Fruit fly (Drosophila melanogaster) whole organism, embryonic: ENCODE measurements around the gene ND-49.

Source experiments
- Abd-B ChIP-seq: fragments of 200-800 bp; sonication (Bioruptor generic); optimal IDR thresholded peaks from 2 replicates; lab custom pipeline; 2018; ENCODE audit warnings: missing biosample characterization, mild to moderate bottlenecking, missing genetic modification characterization, moderate library complexity
- Adf1 ChIP-seq: fragments of 200-800 bp; sonication (Bioruptor generic); IDR thresholded peaks from 2 replicates; pipeline ENCODE4 v1.3.6; 2022; ENCODE audit warnings: missing biosample characterization, missing genetic modification characterization
- Antp ChIP-seq: fragments of 200-800 bp; sonication (Bioruptor generic); optimal IDR thresholded peaks from 3 replicates; lab custom pipeline; 2016; ENCODE audit warnings: missing biosample characterization, missing genetic modification characterization
- B-H2 ChIP-seq: fragments of 200-800 bp; sonication (Bioruptor generic); optimal IDR thresholded peaks from 2 replicates; lab custom pipeline; 2018; ENCODE audit warnings: missing biosample characterization, mild to moderate bottlenecking, missing genetic modification characterization
- Bteb2 ChIP-seq: fragments of 200-800 bp; sonication (Bioruptor generic); optimal IDR thresholded peaks from 2 replicates; lab custom pipeline; 2016; ENCODE audit warnings: missing biosample characterization, missing genetic modification characterization
- CG10147 ChIP-seq: fragments of 200-800 bp; sonication (Bioruptor generic); optimal IDR thresholded peaks from 2 replicates; lab custom pipeline; 2019; ENCODE audit warnings: missing biosample characterization, mild to moderate bottlenecking, missing genetic modification characterization, moderate library complexity
- CG1024 ChIP-seq: fragments of 200-800 bp; sonication (Bioruptor generic); IDR thresholded peaks from 2 replicates; pipeline ENCODE4 v1.3.6; 2022; ENCODE audit warnings: missing biosample characterization, missing genetic modification characterization
- CG11695 ChIP-seq: fragments of 200-800 bp; sonication (Bioruptor generic); IDR thresholded peaks from 3 replicates; pipeline ENCODE4 v1.3.6; 2022; ENCODE audit warnings: missing biosample characterization, missing genetic modification characterization
- CG12769 ChIP-seq: fragments of 200-800 bp; sonication (Bioruptor generic); optimal IDR thresholded peaks from 2 replicates; lab custom pipeline; 2019; ENCODE audit warnings: missing biosample characterization, mild to moderate bottlenecking, missing genetic modification characterization, moderate library complexity
- CG14050 ChIP-seq: fragments of 200-800 bp; sonication (Bioruptor generic); IDR thresholded peaks from 3 replicates; pipeline ENCODE4 v1.3.6; 2022; ENCODE audit warnings: missing biosample characterization, missing genetic modification characterization
- CG14860 ChIP-seq: fragments of 200-800 bp; sonication (Bioruptor generic); IDR thresholded peaks from 3 replicates; pipeline ENCODE4 v1.3.6; 2022; ENCODE audit warnings: missing biosample characterization, missing genetic modification characterization; ENCODE audit not compliant: partially characterized antibody
- CG16863 ChIP-seq: fragments of 200-800 bp; sonication (Bioruptor generic); optimal IDR thresholded peaks from 3 replicates; lab custom pipeline; 2016; ENCODE audit warnings: missing biosample characterization, missing genetic modification characterization
- CG17612 ChIP-seq: fragments of 200-800 bp; sonication (Bioruptor generic); IDR thresholded peaks from 2 replicates; pipeline ENCODE4 v1.3.6; 2022; ENCODE audit warnings: missing biosample characterization, missing genetic modification characterization
- CG31224 ChIP-seq: fragments of 200-800 bp; sonication (Bioruptor generic); IDR thresholded peaks from 2 replicates; pipeline ENCODE4 v1.3.6; 2022; ENCODE audit warnings: missing biosample characterization, missing genetic modification characterization
- CG34376 ChIP-seq: fragments of 200-800 bp; sonication (Bioruptor generic); optimal IDR thresholded peaks from 2 replicates; lab custom pipeline; 2018; ENCODE audit warnings: missing biosample characterization, mild to moderate bottlenecking, missing genetic modification characterization
- CG3838 ChIP-seq: fragments of 200-800 bp; sonication (Bioruptor generic); optimal IDR thresholded peaks from 3 replicates; lab custom pipeline; 2016; ENCODE audit warnings: missing biosample characterization, missing genetic modification characterization
- CG43689 ChIP-seq: fragments of 200-800 bp; sonication (Bioruptor generic); IDR thresholded peaks from 2 replicates; pipeline ENCODE4 v1.3.6; 2022; ENCODE audit warnings: missing biosample characterization, missing genetic modification characterization
- CG6765 ChIP-seq: fragments of 200-800 bp; sonication (Bioruptor generic); optimal IDR thresholded peaks from 3 replicates; lab custom pipeline; 2017; ENCODE audit warnings: missing biosample characterization, mild to moderate bottlenecking, missing genetic modification characterization
- CG7839 ChIP-seq: fragments of 200-800 bp; sonication (Bioruptor generic); optimal IDR thresholded peaks from 3 replicates; lab custom pipeline; 2018; ENCODE audit warnings: missing biosample characterization, mild to moderate bottlenecking, missing genetic modification characterization, moderate library complexity
- CG8290 ChIP-seq, 3 experiments: fragments of 200-800 bp; sonication (Bioruptor generic); optimal IDR thresholded peaks; 2 replicates each; lab custom pipeline; 2016 to 2019; ENCODE audit warnings: missing biosample characterization in 3 of 3, missing genetic modification characterization in 3 of 3, mild to moderate bottlenecking in 2 of 3, moderate library complexity in 1 of 3
- CG8388 ChIP-seq: fragments of 200-800 bp; sonication (Bioruptor generic); optimal IDR thresholded peaks from 2 replicates; lab custom pipeline; 2019; ENCODE audit warnings: missing biosample characterization, mild to moderate bottlenecking, missing genetic modification characterization, moderate library complexity
- CHES-1-like ChIP-seq: fragments of 200-800 bp; sonication (Bioruptor generic); optimal IDR thresholded peaks from 2 replicates; lab custom pipeline; 2016; ENCODE audit warnings: missing biosample characterization, missing genetic modification characterization
- Chrac-16 ChIP-seq: fragments of 200-800 bp; sonication (Bioruptor generic); optimal IDR thresholded peaks from 3 replicates; lab custom pipeline; 2016; ENCODE audit warnings: missing biosample characterization, missing genetic modification characterization
- CkIIα-i1 ChIP-seq: fragments of 200-800 bp; sonication (Bioruptor generic); IDR thresholded peaks from 2 replicates; pipeline ENCODE4 v1.3.6; 2022; ENCODE audit warnings: missing biosample characterization, missing genetic modification characterization
- CrebB ChIP-seq: fragments of 200-800 bp; sonication (Bioruptor generic); optimal IDR thresholded peaks from 3 replicates; lab custom pipeline; 2018; ENCODE audit warnings: missing biosample characterization, mild to moderate bottlenecking, missing genetic modification characterization
- E2f2 ChIP-seq: fragments of 200-800 bp; sonication (Bioruptor generic); IDR thresholded peaks from 2 replicates; pipeline ENCODE4 v1.3.6; 2022; ENCODE audit warnings: missing biosample characterization, missing genetic modification characterization
- Ets97D ChIP-seq: fragments of 200-800 bp; sonication (Bioruptor generic); optimal IDR thresholded peaks from 3 replicates; lab custom pipeline; 2016; ENCODE audit warnings: missing biosample characterization, missing genetic modification characterization
- Lim3 ChIP-seq: fragments of 200-800 bp; sonication (Bioruptor generic); IDR thresholded peaks from 2 replicates; pipeline ENCODE4 v1.3.6; 2022; ENCODE audit warnings: missing biosample characterization, missing genetic modification characterization
- MBD-R2 ChIP-seq: fragments of 200-800 bp; sonication (Bioruptor generic); IDR thresholded peaks from 2 replicates; pipeline ENCODE4 v1.3.6; 2022; ENCODE audit warnings: missing biosample characterization, missing genetic modification characterization
- Rx ChIP-seq: fragments of 200-800 bp; sonication (Bioruptor generic); IDR thresholded peaks from 2 replicates; pipeline ENCODE4 v1.3.6; 2022; ENCODE audit warnings: missing biosample characterization, missing genetic modification characterization
- Sin3A ChIP-seq: fragments of >200 bp; optimal IDR thresholded peaks from 2 replicates; lab custom pipeline; 2018
- Six4 ChIP-seq: fragments of 200-800 bp; sonication (Bioruptor generic); optimal IDR thresholded peaks from 2 replicates; lab custom pipeline; 2016; ENCODE audit warnings: missing biosample characterization, missing genetic modification characterization
- Xbp1 ChIP-seq: fragments of 200-800 bp; sonication (Bioruptor generic); optimal IDR thresholded peaks from 3 replicates; lab custom pipeline; 2016; ENCODE audit warnings: missing biosample characterization, mild to moderate bottlenecking, missing genetic modification characterization
- bowl ChIP-seq: fragments of 200-800 bp; sonication (Bioruptor generic); IDR thresholded peaks from 2 replicates; pipeline ENCODE4 v1.3.6; 2022; ENCODE audit warnings: missing biosample characterization, missing genetic modification characterization
- caup ChIP-seq: fragments of 200-800 bp; sonication (Bioruptor generic); optimal IDR thresholded peaks from 3 replicates; lab custom pipeline; 2017; ENCODE audit warnings: missing biosample characterization, mild to moderate bottlenecking, missing genetic modification characterization, moderate library complexity; ENCODE audit not compliant: severe bottlenecking
- crc ChIP-seq: fragments of 200-800 bp; sonication (Bioruptor generic); optimal IDR thresholded peaks from 2 replicates; lab custom pipeline; 2016; ENCODE audit warnings: missing biosample characterization, missing genetic modification characterization
- danr ChIP-seq: fragments of 200-800 bp; sonication (Bioruptor generic); IDR thresholded peaks from 2 replicates; pipeline ENCODE4 v1.3.6; 2022; ENCODE audit warnings: missing biosample characterization, missing genetic modification characterization
- eve ChIP-seq, 2 experiments: fragments of >200 bp; optimal IDR thresholded peaks; 2 replicates each; lab custom pipeline; 2017; ENCODE audit warnings: missing biosample characterization in 2 of 2, missing genetic modification characterization in 2 of 2
- ftz-f1 ChIP-seq: fragments of 200-800 bp; sonication (Bioruptor generic); optimal IDR thresholded peaks from 2 replicates; lab custom pipeline; 2016; ENCODE audit warnings: missing biosample characterization, missing genetic modification characterization
- gfzf ChIP-seq: fragments of 200-800 bp; sonication (Bioruptor generic); optimal IDR thresholded peaks from 2 replicates; lab custom pipeline; 2016; ENCODE audit warnings: missing biosample characterization, mild to moderate bottlenecking, missing genetic modification characterization, moderate library complexity
- grau ChIP-seq: fragments of 200-800 bp; optimal IDR thresholded peaks from 3 replicates; lab custom pipeline; 2019; ENCODE audit warnings: missing biosample characterization, mild to moderate bottlenecking, missing genetic modification characterization, moderate library complexity
- hbn ChIP-seq: fragments of 200-800 bp; sonication (Bioruptor generic); IDR thresholded peaks from 2 replicates; pipeline ENCODE4 v1.3.6; 2022; ENCODE audit warnings: missing biosample characterization, missing genetic modification characterization; ENCODE audit not compliant: partially characterized antibody
- lov ChIP-seq, 2 experiments: fragments of 200-800 bp in 1 of 2; fragments of >200 bp in 1 of 2; sonication (Bioruptor generic) in 1 of 2; IDR thresholded peaks in 1 of 2; optimal IDR thresholded peaks in 1 of 2; 2 replicates in 1 of 2; 3 replicates in 1 of 2; pipeline versions ENCODE4 v1.3.6 to Lab custom; 2017 to 2022; ENCODE audit warnings: missing biosample characterization in 1 of 2, missing genetic modification characterization in 1 of 2
- mirr ChIP-seq: fragments of 200-800 bp; sonication (Bioruptor generic); optimal IDR thresholded peaks from 3 replicates; lab custom pipeline; 2018; ENCODE audit warnings: missing biosample characterization, mild to moderate bottlenecking, missing genetic modification characterization
- nerfin-2 ChIP-seq: fragments of 200-800 bp; sonication (Bioruptor generic); IDR thresholded peaks from 2 replicates; pipeline ENCODE4 v1.3.6; 2022; ENCODE audit warnings: missing biosample characterization, missing genetic modification characterization; ENCODE audit not compliant: partially characterized antibody
- pros ChIP-seq: fragments of 200-800 bp; sonication (Bioruptor generic); optimal IDR thresholded peaks from 3 replicates; lab custom pipeline; 2019; ENCODE audit warnings: missing biosample characterization, mild to moderate bottlenecking, missing genetic modification characterization, moderate library complexity
- pzg ChIP-seq: fragments of 200-800 bp; sonication (Bioruptor generic); optimal IDR thresholded peaks from 3 replicates; lab custom pipeline; 2018; ENCODE audit warnings: missing biosample characterization, mild to moderate bottlenecking, missing genetic modification characterization, moderate library complexity
- sens ChIP-seq: fragments of 200-800 bp; sonication (Bioruptor generic); peaks from one replicate; lab custom pipeline; 2016; ENCODE audit warnings: missing biosample characterization, missing genetic modification characterization
- sima ChIP-seq: fragments of 200-800 bp; sonication (Bioruptor generic); optimal IDR thresholded peaks from 2 replicates; lab custom pipeline; 2016; ENCODE audit warnings: missing biosample characterization, missing genetic modification characterization
- slp2 ChIP-seq: fragments of 200-800 bp; sonication (Bioruptor generic); optimal IDR thresholded peaks from 2 replicates; lab custom pipeline; 2016; ENCODE audit warnings: missing biosample characterization, missing genetic modification characterization
- stc ChIP-seq: fragments of 200-800 bp; sonication (Bioruptor generic); IDR thresholded peaks from 2 replicates; pipeline ENCODE4 v1.3.6; 2022; ENCODE audit warnings: missing biosample characterization, missing genetic modification characterization
- usp ChIP-seq: fragments of >200 bp; optimal IDR thresholded peaks from 2 replicates; lab custom pipeline; 2017; ENCODE audit warnings: missing biosample characterization, missing genetic modification characterization

Gene ND-49

DNA sequence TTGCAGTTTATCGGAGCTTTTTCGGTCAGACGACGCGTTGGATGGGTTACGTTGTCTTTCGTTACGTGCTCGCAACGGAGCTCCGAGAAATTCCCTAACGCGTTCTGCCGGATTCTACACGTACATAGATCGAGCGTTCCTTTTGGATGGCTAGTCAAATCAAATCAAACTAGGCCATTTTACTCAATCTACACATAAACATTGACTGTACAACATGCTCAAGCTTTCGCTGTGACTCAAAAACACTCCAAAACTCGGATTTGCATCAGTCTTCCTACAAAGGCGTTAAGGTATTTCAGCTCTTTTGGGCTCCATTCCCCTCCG is 13.5 kb downstream of the ND-49 start, which contains the start of gene Pur-alpha (continued):
- TF ChIP-seq CkIIα-i1 (GFP tag; lab: Robert Waterston, UW) (no peak), hbn (no peak), grau (tag; lab: Kevin White, UChicago) (peak; percentile 15), B-H2 (GFP tag; lab: Kevin White, UChicago) (peak; percentile 38), gfzf (GFP tag; lab: Kevin White, UChicago) (peak; percentile 93), caup (GFP tag; lab: Kevin White, UChicago) (peak; percentile 14), eve (GFP tag; optimal IDR thresholded peaks at IDR 0.05; lab: Kevin White, UChicago) (no peak), CG3838 (no peak), slp2 (GFP tag; lab: Kevin White, UChicago) (no peak), E2f2 (GFP tag; lab: Robert Waterston, UW) (peak; percentile 36), Chrac-16 (no peak), ftz-f1 (GFP tag; lab: Kevin White, UChicago) (peak; percentile 51), pzg (GFP tag; lab: Kevin White, UChicago) (peak; percentile 76), CG11695 (GFP tag; lab: Robert Waterston, UW) (0 out of 3 replicates have a peak, but pooled peaks have one; percentile 14), CG8388 (no peak), CHES-1-like (GFP tag; lab: Kevin White, UChicago) (peak; percentile 12), CG8290 (GFP tag; optimal IDR thresholded peaks at IDR 0.05; lab: Kevin White, UChicago) (no peak), CG8290 (tag; optimal IDR thresholded peaks at IDR 0.05; lab: Kevin White, UChicago) (peak in 1 of 2 experiments; percentile 32), stc (GFP tag; lab: Robert Waterston, UW) (no peak), CG34376 (GFP tag; lab: Kevin White, UChicago) (peak; percentile 32), crc (GFP tag; lab: Kevin White, UChicago) (no peak), CG10147 (GFP tag; lab: Kevin White, UChicago) (peak; percentile 16), CG7839 (tag; lab: Kevin White, UChicago) (no peak), usp (no peak), Antp (GFP tag; lab: Kevin White, UChicago) (no peak), Ets97D (GFP tag; lab: Kevin White, UChicago) (peak; percentile 19), danr (GFP tag; lab: Robert Waterston, UW) (no peak), pros (GFP tag; lab: Kevin White, UChicago) (no peak), mirr (GFP tag; lab: Kevin White, UChicago) (no peak), Sin3A (peak; percentile 69), Six4 (GFP tag; lab: Kevin White, UChicago) (no peak), CrebB (tag; lab: Kevin White, UChicago) (peak; percentile 12), CG43689 (GFP tag; lab: Robert Waterston, UW) (no peak), Xbp1 (GFP tag; lab: Kevin White, UChicago) (peak; percentile 38), nerfin-2 (GFP tag; lab: Robert Waterston, UW) (no peak), Rx (no peak), Lim3 (GFP tag; lab: Robert Waterston, UW) (no peak), lov (optimal IDR thresholded peaks at IDR 0.05; lab: Kevin White, UChicago) (no peak), lov (GFP tag; IDR thresholded peaks at IDR 0.05; lab: Robert Waterston, UW) (no peak), Abd-B (GFP tag; lab: Kevin White, UChicago) (no peak), CG12769 (tag; lab: Kevin White, UChicago) (peak; percentile 47), CG16863 (no peak), CG14050 (GFP tag; lab: Robert Waterston, UW) (no peak), Bteb2 (peak; percentile 43), Adf1 (GFP tag; lab: Robert Waterston, UW) (peak; percentile 44; the same call in 1 of the 2 replicates), sens (GFP tag; lab: Kevin White, UChicago) (no peak), CG14860 (GFP tag; lab: Robert Waterston, UW) (no peak), bowl (GFP tag; lab: Robert Waterston, UW) (no peak), CG31224 (GFP tag; lab: Robert Waterston, UW) (no peak), CG1024 (GFP tag; lab: Robert Waterston, UW) (no peak), sima (GFP tag; lab: Kevin White, UChicago) (no peak), CG6765 (GFP tag; lab: Kevin White, UChicago) (peak; percentile 11), MBD-R2 (GFP tag; lab: Robert Waterston, UW) (peak; percentile 46; the same call in 1 of the 2 replicates), CG17612 (GFP tag; lab: Robert Waterston, UW) (no peak)
